Worm (Caenorhabditis elegans) whole organism, early embryonic: ENCODE measurements around the gene sphk-1.

Source experiments
- B0310.2 ChIP-seq: sonication (generic microtip); optimal IDR thresholded peaks from 2 replicates; lab custom pipeline; 2016; ENCODE audit warnings: mild to moderate bottlenecking, missing genetic modification characterization, missing compliant biosample characterization
- F13C5.2 ChIP-seq: sonication (generic microtip); optimal IDR thresholded peaks from 2 replicates; lab custom pipeline; 2017; ENCODE audit warnings: mild to moderate bottlenecking, missing genetic modification characterization, inconsistent platforms, missing compliant biosample characterization
- aly-1 ChIP-seq: sonication (generic microtip); optimal IDR thresholded peaks from 2 replicates; lab custom pipeline; 2016; ENCODE audit warnings: missing genetic modification characterization, missing compliant biosample characterization
- ama-1 ChIP-seq: fragments of 150-350 bp; optimal IDR thresholded peaks from 2 replicates; lab custom pipeline; 2014
- ceh-13 ChIP-seq: fragments of 200-800 bp; sonication (Bioruptor generic); optimal IDR thresholded peaks from 2 replicates; lab custom pipeline; 2018; ENCODE audit warnings: mild to moderate bottlenecking, missing genetic modification characterization, missing compliant biosample characterization
- ceh-36 ChIP-seq: sonication (generic microtip); optimal IDR thresholded peaks from 2 replicates; lab custom pipeline; 2016; ENCODE audit warnings: missing genetic modification characterization, inconsistent platforms, missing compliant biosample characterization
- ets-7 ChIP-seq: sonication (generic microtip); optimal IDR thresholded peaks from 2 replicates; lab custom pipeline; 2016; ENCODE audit warnings: missing genotype, missing genetic modification characterization, missing compliant biosample characterization
- flt-1 ChIP-seq: fragments of 200-800 bp; sonication (Bioruptor generic); IDR thresholded peaks from 2 replicates; pipeline ENCODE4 v1.3.6; 2022; ENCODE audit warnings: missing genetic modification characterization, missing compliant biosample characterization
- hmbx-1 ChIP-seq: sonication (generic microtip); optimal IDR thresholded peaks from 2 replicates; lab custom pipeline; 2016; ENCODE audit warnings: mild to moderate bottlenecking, missing genetic modification characterization, missing compliant biosample characterization
- hmg-4 ChIP-seq: fragments of 200-800 bp; sonication (Bioruptor generic); optimal IDR thresholded peaks from 2 replicates; lab custom pipeline; 2018; ENCODE audit warnings: mild to moderate bottlenecking, missing genetic modification characterization, missing compliant biosample characterization
- hnd-1 ChIP-seq: sonication (generic microtip); optimal IDR thresholded peaks from 2 replicates; lab custom pipeline; 2016; ENCODE audit warnings: missing genetic modification characterization, missing compliant biosample characterization
- pes-1 ChIP-seq: fragments of 200-800 bp; sonication (Bioruptor generic); IDR thresholded peaks from 2 replicates; pipeline ENCODE4 v1.3.6; 2022; ENCODE audit warnings: missing genetic modification reagents, missing genetic modification characterization, missing compliant biosample characterization
- scrt-1 ChIP-seq: fragments of 200-800 bp; sonication (Bioruptor generic); IDR thresholded peaks from 2 replicates; pipeline ENCODE4 v1.3.6; 2022; ENCODE audit warnings: missing genetic modification characterization, missing compliant biosample characterization
- sea-1 ChIP-seq: fragments of 200-800 bp; sonication (Bioruptor generic); conservative IDR thresholded peaks from 2 replicates; pipeline ENCODE4 v1.3.6; 2022; ENCODE audit warnings: missing genetic modification characterization, missing compliant biosample characterization
- tbx-11 ChIP-seq: fragments of 200-800 bp; sonication (Bioruptor generic); IDR thresholded peaks from 2 replicates; pipeline ENCODE4 v1.3.6; 2022; ENCODE audit warnings: missing genetic modification characterization, missing compliant biosample characterization
- tbx-37 ChIP-seq: fragments of 200-800 bp; sonication (Bioruptor generic); conservative IDR thresholded peaks from 2 replicates; pipeline ENCODE4 v1.3.6; 2022; ENCODE audit warnings: missing genetic modification reagents, missing genetic modification characterization, missing compliant biosample characterization
- tra-4 ChIP-seq: sonication (generic microtip); optimal IDR thresholded peaks from 2 replicates; lab custom pipeline; 2017; ENCODE audit warnings: missing genetic modification characterization, missing compliant biosample characterization

sphk-1 gene

DNA sequence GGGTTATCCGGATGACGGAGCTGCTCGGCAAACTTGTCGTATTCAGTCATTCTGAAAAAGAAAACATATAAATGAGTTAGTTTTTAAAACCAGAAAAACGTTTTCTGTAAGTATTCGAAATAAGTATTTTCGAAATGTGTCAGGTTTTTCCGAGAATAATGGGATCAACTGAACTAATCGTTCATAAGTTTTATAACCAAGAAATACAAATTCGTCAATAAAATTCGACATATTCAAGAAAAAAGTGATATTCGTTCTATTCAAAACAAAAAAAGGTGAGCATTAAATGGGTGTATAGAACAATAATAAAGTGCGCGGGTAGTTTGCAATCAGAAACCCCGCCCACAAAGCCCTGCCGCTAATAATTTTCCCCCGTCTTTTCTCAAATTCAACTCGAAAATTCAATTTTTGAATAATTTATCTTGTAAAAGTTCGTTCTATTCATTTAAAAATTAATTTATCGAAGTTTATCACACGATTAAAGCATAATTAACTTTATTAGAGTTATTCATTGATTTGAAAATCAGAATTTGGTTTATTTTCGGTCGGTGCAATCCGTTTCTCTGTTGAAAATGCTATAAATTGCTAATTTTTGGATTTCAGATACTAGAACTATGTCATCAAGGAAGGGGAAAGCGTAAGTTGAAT, 14.9 kb upstream of the sphk-1 start, which contains the start of the genes cyn-11 and T01B7.5:
TSS of gene cyn-11 (minus strand) at position 51 of the 648 bp plus-strand sequence.
TSS of gene T01B7.5 (plus strand) at position 598 of the 648 bp plus-strand sequence.
- TF ChIP-seq ceh-36 (tag; lab: Kevin White, UChicago) (no peak), F13C5.2 (tag; lab: Kevin White, UChicago) (peak; percentile 46), sea-1 (GFP tag; lab: Robert Waterston, UW) (0 out of 2 replicates have a peak, but pooled peaks have one; percentile 29), hmbx-1 (tag; lab: Kevin White, UChicago) (peak; percentile 20), hnd-1 (tag; lab: Kevin White, UChicago) (peak; percentile 7), tra-4 (tag; lab: Kevin White, UChicago) (no peak), tbx-37 (GFP tag; lab: Robert Waterston, UW) (no peak), ama-1 (lab: Kevin White, UChicago) (no peak)

DNA sequence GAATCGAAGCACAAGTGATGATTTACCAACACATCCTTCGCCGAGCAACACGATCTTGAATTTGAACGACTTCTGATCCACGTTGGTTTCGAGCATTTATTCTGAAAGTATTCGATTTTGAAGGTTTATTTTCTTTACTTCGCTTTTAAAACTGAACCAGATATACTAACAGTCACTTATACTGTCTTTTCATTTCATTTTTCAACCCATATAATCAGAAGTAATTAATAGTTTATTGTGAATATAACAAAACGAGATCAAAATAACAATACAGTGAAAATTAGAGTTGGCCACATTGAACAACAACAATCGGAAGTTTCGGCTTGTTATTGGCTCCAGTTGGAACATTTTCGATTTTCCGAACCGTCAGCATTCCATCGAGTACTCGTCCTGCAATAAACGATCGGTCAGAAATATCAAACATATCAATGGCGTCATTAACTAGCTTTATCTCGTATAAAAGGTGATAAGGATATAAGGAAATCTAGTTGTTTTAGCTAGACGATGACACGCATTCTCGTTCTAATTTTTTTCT, 13.5 kb upstream of the sphk-1 start, which contains the start of the genes rab-21 and T01B7.13:
TSS of gene rab-21 (minus strand) at position 101 of the 535 bp plus-strand sequence.
TSS of gene T01B7.13 (plus strand) at position 485 of the 535 bp plus-strand sequence.
- TF ChIP-seq scrt-1, result no peak
- no peak for TF ChIP-seq tra-4 (tag; lab: Kevin White, UChicago)
- TF ChIP-seq pes-1 (GFP tag; lab: Robert Waterston, UW), result no peak
- TF ChIP-seq F13C5.2 (tag; lab: Kevin White, UChicago), result no peak
- TF ChIP-seq hnd-1 (tag; lab: Kevin White, UChicago), result no peak
- no peak for TF ChIP-seq hmbx-1 (tag; lab: Kevin White, UChicago)
- no peak for TF ChIP-seq ama-1 (lab: Kevin White, UChicago)
- no peak for TF ChIP-seq sea-1 (GFP tag; lab: Robert Waterston, UW)
- no peak for TF ChIP-seq ceh-13
- no peak for TF ChIP-seq ets-7

DNA sequence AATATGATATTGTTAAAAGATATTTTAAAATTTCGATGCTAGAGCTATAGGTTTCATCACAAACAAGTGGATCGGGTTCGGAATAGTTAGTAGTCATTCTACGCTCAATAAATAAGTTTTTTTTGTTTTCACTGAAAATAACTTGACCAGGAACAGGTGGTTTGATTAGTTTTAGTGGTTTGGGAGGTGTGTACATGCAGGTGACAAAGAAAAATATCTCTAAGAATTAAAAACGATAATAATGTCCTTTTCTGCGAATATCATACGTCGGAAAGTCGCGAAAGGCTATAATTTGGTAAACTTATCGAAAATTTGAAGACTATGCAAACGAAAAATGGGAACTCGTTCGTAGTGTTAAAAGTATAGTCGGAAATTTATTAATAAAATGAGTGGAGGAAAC, 8.8 kb upstream of the sphk-1 start, which contains the start of gene srg-15:
TSS of gene srg-15 (minus strand) at position 101 of the 400 bp plus-strand sequence.
- TF ChIP-seq ets-7 (no peak), ceh-13 (no peak), hmbx-1 (tag; lab: Kevin White, UChicago) (no peak), pes-1 (GFP tag; lab: Robert Waterston, UW) (no peak)

DNA sequence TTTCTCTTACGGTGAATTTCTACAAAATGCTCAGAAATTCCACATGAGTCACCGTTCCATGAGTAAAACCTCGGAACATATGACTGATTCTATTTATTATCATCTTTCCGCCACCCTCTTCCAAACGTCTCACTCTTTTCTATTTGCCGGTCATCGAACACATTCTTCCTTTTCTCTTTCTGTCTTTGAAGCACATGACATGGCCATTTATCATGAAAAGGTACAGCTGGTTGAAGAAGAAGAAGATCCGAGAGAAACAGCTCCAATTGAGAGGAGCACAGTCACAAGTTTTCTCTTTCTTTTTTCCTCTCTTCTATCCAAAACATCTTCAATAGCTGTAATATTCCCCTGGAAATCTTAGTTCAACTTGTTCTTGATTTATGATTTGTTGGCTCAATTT, 5.6 kb upstream of the sphk-1 start, which contains the start of gene cup-16:
TSS of gene cup-16 (plus strand) at position 132 of the 400 bp plus-strand sequence.
- TF ChIP-seq hmbx-1 (tag; lab: Kevin White, UChicago), result no peak
- no peak for TF ChIP-seq ets-7
- no peak for TF ChIP-seq flt-1 (GFP tag; lab: Robert Waterston, UW)
- TF ChIP-seq B0310.2 (tag; lab: Kevin White, UChicago), result no peak
- TF ChIP-seq sea-1 (GFP tag; lab: Robert Waterston, UW), result no peak
- TF ChIP-seq tbx-11 (GFP tag; lab: Robert Waterston, UW), result no peak
- no peak for TF ChIP-seq pes-1 (GFP tag; lab: Robert Waterston, UW)
- TF ChIP-seq aly-1 (tag; lab: Kevin White, UChicago), result no peak
- no peak for TF ChIP-seq hnd-1 (tag; lab: Kevin White, UChicago)
- no peak for TF ChIP-seq ceh-36 (tag; lab: Kevin White, UChicago)
- no peak for TF ChIP-seq hmg-4
- TF ChIP-seq ceh-13, result no peak
- TF ChIP-seq tra-4 (tag; lab: Kevin White, UChicago), result no peak
- no peak for TF ChIP-seq ama-1 (lab: Kevin White, UChicago)
- TF ChIP-seq scrt-1, result no peak
- no peak for TF ChIP-seq F13C5.2 (tag; lab: Kevin White, UChicago)
- no peak for TF ChIP-seq tbx-37 (GFP tag; lab: Robert Waterston, UW)

DNA sequence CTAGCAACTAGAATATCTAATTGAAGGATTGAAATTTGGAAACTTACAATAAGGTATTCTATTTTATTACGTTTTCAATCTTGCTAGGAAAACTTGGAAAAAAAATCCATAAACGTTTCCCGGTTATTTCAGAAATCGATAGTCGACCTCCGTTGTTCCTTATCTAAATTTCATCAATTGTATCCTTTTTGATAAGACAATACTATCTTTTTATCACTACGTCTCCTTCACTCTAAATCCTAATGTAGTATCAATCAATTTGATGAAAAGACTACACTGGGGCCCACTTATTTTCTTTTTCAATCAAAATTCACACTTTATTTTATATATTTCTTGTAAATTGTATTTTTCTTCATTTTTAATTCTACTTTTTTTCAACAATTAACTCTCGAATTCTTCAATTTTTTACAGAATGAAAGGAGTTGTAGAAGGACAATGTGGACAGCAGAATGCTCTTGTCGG, 3.0 kb upstream of the sphk-1 start, which contains the start of gene prx-5:
TSS of gene prx-5 (plus strand) at position 412 of the 462 bp plus-strand sequence.
- TF ChIP-seq hnd-1 (tag; lab: Kevin White, UChicago) (no peak), ceh-36 (tag; lab: Kevin White, UChicago) (no peak), tbx-11 (GFP tag; lab: Robert Waterston, UW) (no peak), tbx-37 (GFP tag; lab: Robert Waterston, UW) (no peak), sea-1 (GFP tag; lab: Robert Waterston, UW) (no peak), B0310.2 (tag; lab: Kevin White, UChicago) (no peak), hmg-4 (no peak), aly-1 (tag; lab: Kevin White, UChicago) (no peak), F13C5.2 (tag; lab: Kevin White, UChicago) (no peak), ets-7 (no peak)

DNA sequence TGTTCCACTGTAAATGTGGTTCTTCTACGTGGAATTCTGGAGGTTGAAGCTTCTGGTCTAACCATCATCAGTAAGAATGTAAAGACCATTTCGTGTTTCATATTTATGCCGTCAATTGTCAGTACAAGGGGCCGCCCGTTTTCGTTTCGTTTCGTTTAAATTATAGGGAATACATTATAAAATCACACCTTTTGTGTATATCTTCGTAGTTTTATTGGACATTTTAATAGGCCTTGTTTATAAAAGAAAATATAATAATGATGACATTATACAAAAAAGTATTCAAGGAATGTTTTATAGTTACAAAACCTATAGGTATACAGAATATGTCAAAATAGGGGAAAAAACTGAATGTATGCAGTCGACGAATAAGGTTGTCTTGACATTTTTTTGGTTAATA, 2.3 kb upstream of the sphk-1 start, which contains the start of gene ceh-7:
TSS of gene ceh-7 (minus strand) at position 101 of the 400 bp plus-strand sequence.
- TF ChIP-seq hmbx-1 (tag; lab: Kevin White, UChicago) (no peak), tra-4 (tag; lab: Kevin White, UChicago) (no peak), F13C5.2 (tag; lab: Kevin White, UChicago) (no peak), aly-1 (tag; lab: Kevin White, UChicago) (no peak), hnd-1 (tag; lab: Kevin White, UChicago) (no peak), ceh-13 (no peak), B0310.2 (tag; lab: Kevin White, UChicago) (no peak), ets-7 (no peak), pes-1 (GFP tag; lab: Robert Waterston, UW) (no peak), scrt-1 (no peak), ceh-36 (tag; lab: Kevin White, UChicago) (no peak), ama-1 (lab: Kevin White, UChicago) (no peak), flt-1 (GFP tag; lab: Robert Waterston, UW) (no peak), sea-1 (GFP tag; lab: Robert Waterston, UW) (no peak), tbx-11 (GFP tag; lab: Robert Waterston, UW) (no peak), hmg-4 (no peak), tbx-37 (GFP tag; lab: Robert Waterston, UW) (no peak)
